Fruit fly (Drosophila melanogaster): Measurements from ENCODE around the gene Gld.

DNA sequence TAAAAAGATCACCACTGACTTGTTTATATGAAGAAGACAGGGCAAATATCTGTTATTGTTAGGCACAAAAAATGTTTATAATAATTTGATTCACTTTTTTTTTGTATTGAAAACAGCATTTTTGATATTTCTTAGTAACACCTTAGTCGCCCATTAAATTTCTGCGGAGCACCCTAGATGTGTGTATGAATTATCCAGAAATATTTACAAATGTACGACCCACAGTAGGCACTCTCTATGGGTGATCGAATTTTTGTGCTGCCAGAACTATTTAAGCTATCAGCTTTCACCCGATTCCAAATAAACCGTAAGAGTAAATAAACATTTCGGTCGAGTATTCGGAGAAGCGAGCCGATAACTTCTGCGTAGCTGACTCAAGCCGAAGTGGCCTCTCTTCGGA, 20.2 kb upstream of the Gld start, which contains the start of gene RacGAP84C:
- TF ChIP-seq slbo (GFP tag; IDR thresholded peaks at IDR 0.05) (no peak), gro (GFP tag; optimal IDR thresholded peaks at IDR 0.05) (no peak), CG7839 (tag; optimal IDR thresholded peaks at IDR 0.05) (no peak), mld (GFP tag; IDR thresholded peaks at IDR 0.05; ENCODE audit: partially characterized antibody) (no peak), zfh1 (GFP tag; IDR thresholded peaks at IDR 0.05) (no peak), CG17361 (GFP tag; IDR thresholded peaks at IDR 0.05) (no peak), bab2 (GFP tag; optimal IDR thresholded peaks at IDR 0.05) (no peak), CG1647 (GFP tag; optimal IDR thresholded peaks at IDR 0.05) (no peak)
